Worm (Caenorhabditis elegans): ENCODE measurements around the gene F32E10.5.
A peak's percentile ranks its signal among the peaks of the same experiment; 100 is the strongest.

F32E10.5 gene

ce11 chrIV:7547843-7548578 is 30.2 kb downstream of the F32E10.5 start, which contains the start of the genes cdd-2 and oef-1 (continued):
- TF ChIP-seq ceh-58 (GFP tag; IDR thresholded peaks at IDR 0.05): no peak
- TF ChIP-seq attf-5 (GFP tag; optimal IDR thresholded peaks at IDR 0.05): no peak
- peak; percentile 65 for TF ChIP-seq dpl-1 (GFP tag; optimal IDR thresholded peaks at IDR 0.05)
- no peak for TF ChIP-seq snpc-1.3 (tag; optimal IDR thresholded peaks at IDR 0.05; ENCODE audit: insufficient read depth)
- peak; percentile 62; the same call in 1 of the 2 replicates for TF ChIP-seq nfyb-1 (GFP tag; IDR thresholded peaks at IDR 0.05)
- no peak for TF ChIP-seq nhr-80 (tag; optimal IDR thresholded peaks at IDR 0.05)
- TF ChIP-seq ztf-18 (tag; optimal IDR thresholded peaks at IDR 0.05): peak; percentile 45
- no peak for TF ChIP-seq rec-8 (tag; optimal IDR thresholded peaks at IDR 0.05)
- peak; percentile 10 for TF ChIP-seq hrde-1 (tag; optimal IDR thresholded peaks at IDR 0.05; ENCODE audit: borderline replicate concordance)
- peak; percentile 88 for TF ChIP-seq pbrm-1 (GFP tag; IDR thresholded peaks at IDR 0.05)
- TF ChIP-seq F49E8.2 (tag; optimal IDR thresholded peaks at IDR 0.05; ENCODE audit: insufficient read depth): peak; percentile 92
- no peak for TF ChIP-seq chd-7 (tag; optimal IDR thresholded peaks at IDR 0.05)
- no peak for TF ChIP-seq F52B5.7 (tag; optimal IDR thresholded peaks at IDR 0.05)
- TF ChIP-seq nhr-120 (GFP tag; IDR thresholded peaks at IDR 0.05): no peak
- no peak for TF ChIP-seq ztf-22 (GFP tag; optimal IDR thresholded peaks at IDR 0.05)
- TF ChIP-seq nhr-179 (tag; optimal IDR thresholded peaks at IDR 0.05): no peak
- no peak for TF ChIP-seq lin-35 (GFP tag; optimal IDR thresholded peaks at IDR 0.05)
- TF ChIP-seq C06A6.2 (GFP tag; conservative IDR thresholded peaks at IDR 0.05): no peak
- TF ChIP-seq xnd-1 (tag; optimal IDR thresholded peaks at IDR 0.05): peak; percentile 87
- no peak for TF ChIP-seq ztf-25 (GFP tag; IDR thresholded peaks at IDR 0.05)
- TF ChIP-seq rpc-1 (optimal IDR thresholded peaks at IDR 0.05): no peak
- TF ChIP-seq rpc-1 (tag; optimal IDR thresholded peaks at IDR 0.05): no peak
- TF ChIP-seq hlh-12 (tag; optimal IDR thresholded peaks at IDR 0.05): no peak
- no peak for TF ChIP-seq snpc-1.1 (tag; optimal IDR thresholded peaks at IDR 0.05; ENCODE audit: insufficient read depth)
- peak; percentile 58 for TF ChIP-seq attf-3 (GFP tag; conservative IDR thresholded peaks at IDR 0.05)
- TF ChIP-seq ztf-6 (GFP tag; IDR thresholded peaks at IDR 0.05): no peak
- no peak for TF ChIP-seq snpc-4 (GFP tag; optimal IDR thresholded peaks at IDR 0.05)
- TF ChIP-seq snpc-4 (tag; optimal IDR thresholded peaks at IDR 0.05): peak in 3 of 4 experiments; percentile 18 to 61 (median 48)
- TF ChIP-seq ets-4 (GFP tag; optimal IDR thresholded peaks at IDR 0.05): no peak
- no peak; the same call in 1 of the 2 replicates for TF ChIP-seq aptf-3 (GFP tag; IDR thresholded peaks at IDR 0.05)
- TF ChIP-seq F23B12.7 (tag; optimal IDR thresholded peaks at IDR 0.05; ENCODE audit: insufficient read depth): no peak
- peak; percentile 44 for TF ChIP-seq unc-130 (GFP tag; optimal IDR thresholded peaks at IDR 0.05)
- peak; percentile 69; the same call in 1 of the 2 replicates for TF ChIP-seq B0336.3 (GFP tag; IDR thresholded peaks at IDR 0.05)
- TF ChIP-seq hmg-20 (GFP tag; IDR thresholded peaks at IDR 0.05): no peak
- no peak for TF ChIP-seq F55B11.4 (tag; optimal IDR thresholded peaks at IDR 0.05; ENCODE audit: borderline replicate concordance, insufficient read depth)
- no peak for TF ChIP-seq bed-1 (GFP tag; IDR thresholded peaks at IDR 0.05)
- TF ChIP-seq efl-1 (GFP tag; optimal IDR thresholded peaks at IDR 0.05): peak; percentile 92
- TF ChIP-seq ccch-3 (GFP tag; optimal IDR thresholded peaks at IDR 0.05): no peak
- peak; percentile 31 for TF ChIP-seq him-1 (tag; optimal IDR thresholded peaks at IDR 0.05)
- peak; percentile 87 for TF ChIP-seq hsf-1 (GFP tag; IDR thresholded peaks at IDR 0.05)
- no peak for TF ChIP-seq F37B4.10 (GFP tag; IDR thresholded peaks at IDR 0.05)
- no peak for TF ChIP-seq F22D6.2 (tag; optimal IDR thresholded peaks at IDR 0.05)
- peak; percentile 96 for TF ChIP-seq ztf-28 (GFP tag; IDR thresholded peaks at IDR 0.05)

All from whole organism, young adult.